Worm (Caenorhabditis elegans): Measurements from ENCODE around the gene C17F4.7.

ce11 chrII:3267815-3268214 is 22.0 kb upstream of the C17F4.7 start:
- TF ChIP-seq nhr-11 (tag; optimal IDR thresholded peaks at IDR 0.05) (no peak), lin-11 (tag; optimal IDR thresholded peaks at IDR 0.05) (no peak), dve-1 (tag; optimal IDR thresholded peaks at IDR 0.05) (no peak), ceh-14 (tag; optimal IDR thresholded peaks at IDR 0.05) (no peak)
